Fruit fly (Drosophila melanogaster) whole organism, embryonic: ENCODE data around the gene sws.

Experiments used
- Atf3 ChIP-seq: fragments of 200-800 bp; sonication (Bioruptor generic); optimal IDR thresholded peaks from 3 replicates; lab custom pipeline; 2016; ENCODE audit warnings: missing biosample characterization, missing genetic modification characterization
- Blimp-1 ChIP-seq: fragments of 200-800 bp; sonication (Bioruptor generic); optimal IDR thresholded peaks from 3 replicates; lab custom pipeline; 2018; ENCODE audit warnings: missing biosample characterization, missing genetic modification characterization, mild to moderate bottlenecking, moderate library complexity, missing genetic modification reagents
- Sin3A ChIP-seq: fragments of >200 bp; optimal IDR thresholded peaks from 2 replicates; lab custom pipeline; 2018
- lmd ChIP-seq: fragments of 200-800 bp; sonication (Bioruptor generic); IDR thresholded peaks from 2 replicates; pipeline ENCODE4 v1.3.6; 2022; ENCODE audit warnings: missing biosample characterization, missing genetic modification characterization
- nmo ChIP-seq: fragments of 200-800 bp; sonication (Bioruptor generic); optimal IDR thresholded peaks from 2 replicates; lab custom pipeline; 2018; ENCODE audit warnings: missing biosample characterization, mild to moderate bottlenecking, missing genetic modification characterization, moderate library complexity
- stwl ChIP-seq: fragments of 200-800 bp; sonication (Bioruptor generic); optimal IDR thresholded peaks from 3 replicates; lab custom pipeline; 2018; ENCODE audit warnings: missing biosample characterization, mild to moderate bottlenecking, missing genetic modification characterization, moderate library complexity

dm6 chrX:7978027-7978426 lies 10.0 kb upstream of the sws start:
- TF ChIP-seq stwl, result no peak
- peak; percentile 30 for TF ChIP-seq Blimp-1 (GFP tag; lab: Kevin White, UChicago)
- no peak for TF ChIP-seq Sin3A (lab: Kevin White, UChicago)
- TF ChIP-seq nmo (GFP tag; lab: Kevin White, UChicago), result peak; percentile 30
- TF ChIP-seq lmd, result no peak
- TF ChIP-seq Atf3 (GFP tag; lab: Kevin White, UChicago), result no peak
